Fruit fly (Drosophila melanogaster): ENCODE data around the gene Nup58.

Nup58 gene

dm6 chr3R:19644094-19644900 lies 529 bp upstream of the Nup58 start, which contains the start of gene Vha13 (continued):
- TF ChIP-seq z (GFP tag; IDR thresholded peaks at IDR 0.05): no peak
- TF ChIP-seq cg (GFP tag; optimal IDR thresholded peaks at IDR 0.05): peak; percentile 69
- peak; percentile 76 for TF ChIP-seq CG11247 (GFP tag; IDR thresholded peaks at IDR 0.05)
- TF ChIP-seq phol (tag; optimal IDR thresholded peaks at IDR 0.05): peak; percentile 29
- TF ChIP-seq CG12391 (tag; optimal IDR thresholded peaks at IDR 0.05): peak; percentile 36
- TF ChIP-seq fu2 (GFP tag; optimal IDR thresholded peaks at IDR 0.05): peak; percentile 42
- no peak; the same call in 1 of the 2 replicates for TF ChIP-seq rib (GFP tag; IDR thresholded peaks at IDR 0.05)
- no peak for TF ChIP-seq B-H1 (GFP tag; IDR thresholded peaks at IDR 0.05)
- TF ChIP-seq sob (GFP tag; IDR thresholded peaks at IDR 0.05): peak; percentile 68
- TF ChIP-seq CG11560 (tag; IDR thresholded peaks at IDR 0.05): 0 out of 3 replicates have a peak, but pooled peaks have one; percentile 9
- TF ChIP-seq Kr (GFP tag; optimal IDR thresholded peaks at IDR 0.05): no peak
- peak; percentile 27; the same call in 1 of the 2 replicates for TF ChIP-seq ham (GFP tag; IDR thresholded peaks at IDR 0.05)
- no peak for TF ChIP-seq Scr (GFP tag; IDR thresholded peaks at IDR 0.05; ENCODE audit: partially characterized antibody)
- TF ChIP-seq Lhr (GFP tag; optimal IDR thresholded peaks at IDR 0.05): no peak
- no peak for TF ChIP-seq Tbp (GFP tag; optimal IDR thresholded peaks at IDR 0.05)
- peak; percentile 10 for TF ChIP-seq NfI (GFP tag; optimal IDR thresholded peaks at IDR 0.05)
- TF ChIP-seq CG3726 (GFP tag; IDR thresholded peaks at IDR 0.05): no peak
- TF ChIP-seq mld (GFP tag; IDR thresholded peaks at IDR 0.05; ENCODE audit: partially characterized antibody): peak; percentile 48; the same call in 1 of the 3 replicates
- peak; percentile 95 for TF ChIP-seq Ets65A (GFP tag)
- TF ChIP-seq CG18764 (GFP tag; optimal IDR thresholded peaks at IDR 0.05): no peak
- TF ChIP-seq ftz-f1 (GFP tag; optimal IDR thresholded peaks at IDR 0.05): peak; percentile 53
- no peak for TF ChIP-seq Doc3 (GFP tag; IDR thresholded peaks at IDR 0.05; ENCODE audit: partially characterized antibody)
- TF ChIP-seq CG15601 (tag; optimal IDR thresholded peaks at IDR 0.05): peak; percentile 30
- TF ChIP-seq cato (GFP tag; optimal IDR thresholded peaks at IDR 0.05; ENCODE audit: borderline replicate concordance): no peak
- peak; percentile 74 for TF ChIP-seq lab (GFP tag; optimal IDR thresholded peaks at IDR 0.05)
- TF ChIP-seq eve (GFP tag; optimal IDR thresholded peaks at IDR 0.05): no peak
- TF ChIP-seq Gug (GFP tag; IDR thresholded peaks at IDR 0.05): peak; percentile 82
- peak; percentile 44 for TF ChIP-seq fd64A (GFP tag; optimal IDR thresholded peaks at IDR 0.05)
- no peak for TF ChIP-seq CG10462 (GFP tag; optimal IDR thresholded peaks at IDR 0.05)
- TF ChIP-seq Ets97D (GFP tag; optimal IDR thresholded peaks at IDR 0.05): peak; percentile 22
- peak; percentile 55 for TF ChIP-seq CG12769 (tag; optimal IDR thresholded peaks at IDR 0.05)
- no peak for TF ChIP-seq fd102C (GFP tag; optimal IDR thresholded peaks at IDR 0.05)
- no peak for TF ChIP-seq CG6689 (GFP tag; IDR thresholded peaks at IDR 0.05)
- peak; percentile 82 for TF ChIP-seq Opbp (GFP tag; IDR thresholded peaks at IDR 0.05; ENCODE audit: partially characterized antibody)
- peak in 1 of 2 experiments; percentile 30 for TF ChIP-seq bsh (GFP tag; optimal IDR thresholded peaks at IDR 0.05)
- TF ChIP-seq CG32532 (GFP tag; IDR thresholded peaks at IDR 0.05): peak; percentile 66
- TF ChIP-seq zen2 (GFP tag; IDR thresholded peaks at IDR 0.05; ENCODE audit: partially characterized antibody): 0 out of 3 replicates have a peak, but pooled peaks have one; percentile 3
- no peak for TF ChIP-seq CG8388 (GFP tag; optimal IDR thresholded peaks at IDR 0.05)
- peak; percentile 9 for TF ChIP-seq Dp (GFP tag; optimal IDR thresholded peaks at IDR 0.05)
- TF ChIP-seq Hr78 (GFP tag; optimal IDR thresholded peaks at IDR 0.05): peak in 1 of 2 experiments; percentile 24
- TF ChIP-seq gfzf (GFP tag; optimal IDR thresholded peaks at IDR 0.05): peak; percentile 10
- no peak for TF ChIP-seq CG3065 (GFP tag; optimal IDR thresholded peaks at IDR 0.05)
- 0 out of 3 replicates have a peak, but pooled peaks have one; percentile 29 for TF ChIP-seq jigr1 (GFP tag; IDR thresholded peaks at IDR 0.05)
- no peak for TF ChIP-seq Blimp-1 (GFP tag; optimal IDR thresholded peaks at IDR 0.05)
- no peak for TF ChIP-seq pros (GFP tag; optimal IDR thresholded peaks at IDR 0.05)
- TF ChIP-seq sd (tag; optimal IDR thresholded peaks at IDR 0.05): peak; percentile 47
- TF ChIP-seq Mes4 (GFP tag; optimal IDR thresholded peaks at IDR 0.05): no peak
- TF ChIP-seq CG9876 (GFP tag; optimal IDR thresholded peaks at IDR 0.05): peak; percentile 36
